Fruit fly (Drosophila melanogaster): ENCODE data around the gene Drs.

Drs gene

dm6 chr3L:3394854-3395723, 25.7 kb downstream of the Drs start:
- TF ChIP-seq CG8478 (optimal IDR thresholded peaks at IDR 0.05): no peak
- TF ChIP-seq CTCF (optimal IDR thresholded peaks at IDR 0.05): no peak

dm6 chr3L:3396056-3396455, 26.7 kb downstream of the Drs start:
- TF ChIP-seq CTCF (optimal IDR thresholded peaks at IDR 0.05) (no peak), CG8478 (optimal IDR thresholded peaks at IDR 0.05) (no peak)

- no peak for TF ChIP-seq CG8478 (optimal IDR thresholded peaks at IDR 0.05)
- no peak for TF ChIP-seq CTCF (optimal IDR thresholded peaks at IDR 0.05)
Measured at dm6 chr3L:3397309-3397821, 28.0 kb downstream of the Drs start.

dm6 chr3L:3397849-3398248, 28.5 kb downstream of the Drs start:
- TF ChIP-seq CTCF (optimal IDR thresholded peaks at IDR 0.05): no peak
- no peak for TF ChIP-seq CG8478 (optimal IDR thresholded peaks at IDR 0.05)

- TF ChIP-seq CTCF (optimal IDR thresholded peaks at IDR 0.05) (no peak), CG8478 (optimal IDR thresholded peaks at IDR 0.05) (no peak)
Measured at dm6 chr3L:3398496-3398895, 29.1 kb downstream of the Drs start.

dm6 chr3L:3399249-3399922, 30.0 kb downstream of the Drs start:
- TF ChIP-seq CTCF (optimal IDR thresholded peaks at IDR 0.05): no peak
- no peak for TF ChIP-seq CG8478 (optimal IDR thresholded peaks at IDR 0.05)

- TF ChIP-seq CG8478 (optimal IDR thresholded peaks at IDR 0.05) (no peak), CTCF (optimal IDR thresholded peaks at IDR 0.05) (no peak)
Measured at dm6 chr3L:3399923-3400309, 30.6 kb downstream of the Drs start.

dm6 chr3L:3400555-3401198, 31.3 kb downstream of the Drs start:
- TF ChIP-seq CG8478 (optimal IDR thresholded peaks at IDR 0.05) (no peak), CTCF (optimal IDR thresholded peaks at IDR 0.05) (no peak)

dm6 chr3L:3405592-3405991, 36.2 kb downstream of the Drs start:
- TF ChIP-seq CG8478 (optimal IDR thresholded peaks at IDR 0.05): no peak
- no peak for TF ChIP-seq CTCF (optimal IDR thresholded peaks at IDR 0.05)

- TF ChIP-seq CG8478 (optimal IDR thresholded peaks at IDR 0.05) (no peak), CTCF (optimal IDR thresholded peaks at IDR 0.05) (no peak)
Measured at dm6 chr3L:3406307-3407061, 37.1 kb downstream of the Drs start.

dm6 chr3L:3407481-3407880, 38.1 kb downstream of the Drs start:
- TF ChIP-seq CTCF (optimal IDR thresholded peaks at IDR 0.05) (no peak), CG8478 (optimal IDR thresholded peaks at IDR 0.05) (peak; percentile 37)

dm6 chr3L:3408231-3408630, 38.9 kb downstream of the Drs start:
- TF ChIP-seq CG8478 (optimal IDR thresholded peaks at IDR 0.05) (no peak), CTCF (optimal IDR thresholded peaks at IDR 0.05) (no peak)

dm6 chr3L:3408796-3409625, 39.7 kb downstream of the Drs start:
- TF ChIP-seq CTCF (optimal IDR thresholded peaks at IDR 0.05): no peak
- no peak for TF ChIP-seq CG8478 (optimal IDR thresholded peaks at IDR 0.05)

Measured in S2 (cell line).